Fruit fly (Drosophila melanogaster) whole organism, adult: Measurements from ENCODE around the gene DhpD.

Source experiments
- CG11617 ChIP-seq: fragments of 200-800 bp; sonication (Bioruptor generic); optimal IDR thresholded peaks from 2 replicates; lab custom pipeline; 2017; ENCODE audit warnings: mild to moderate bottlenecking, missing biosample characterization, missing genetic modification reagents, missing genetic modification characterization
- CG12768 ChIP-seq: fragments of 200-800 bp; sonication (Bioruptor generic); optimal IDR thresholded peaks from 2 replicates; lab custom pipeline; 2017; ENCODE audit warnings: missing biosample characterization, missing genetic modification characterization, mild to moderate bottlenecking, moderate library complexity, missing genetic modification reagents
- CG33017 ChIP-seq: fragments of 200-800 bp; sonication (Bioruptor generic); optimal IDR thresholded peaks from 2 replicates; lab custom pipeline; 2018; ENCODE audit warnings: missing biosample characterization, mild to moderate bottlenecking, missing genetic modification characterization, moderate library complexity
- CG5204 ChIP-seq: fragments of 200-800 bp; sonication (Bioruptor generic); optimal IDR thresholded peaks from 2 replicates; lab custom pipeline; 2016; ENCODE audit warnings: missing biosample characterization, missing genetic modification characterization
- CG7045 ChIP-seq: fragments of 200-800 bp; sonication (Bioruptor generic); optimal IDR thresholded peaks from 2 replicates; lab custom pipeline; 2017; ENCODE audit warnings: missing biosample characterization, mild to moderate bottlenecking, missing genetic modification characterization
- CG7101 ChIP-seq: fragments of 200-800 bp; sonication (Bioruptor generic); optimal IDR thresholded peaks from 2 replicates; lab custom pipeline; 2018; ENCODE audit warnings: missing biosample characterization, mild to moderate bottlenecking, missing genetic modification characterization, moderate library complexity
- Clk ChIP-seq: fragments of 200-800 bp; sonication (Bioruptor generic); optimal IDR thresholded peaks from 2 replicates; lab custom pipeline; 2017; ENCODE audit warnings: missing biosample characterization, missing genetic modification characterization
- Crg-1 ChIP-seq: fragments of 200-800 bp; sonication (Bioruptor generic); optimal IDR thresholded peaks from 2 replicates; lab custom pipeline; 2016; ENCODE audit warnings: missing biosample characterization, missing genetic modification characterization
- Mnt ChIP-seq: fragments of 200-800 bp; sonication (Bioruptor generic); optimal IDR thresholded peaks from 2 replicates; lab custom pipeline; 2016; ENCODE audit warnings: missing biosample characterization, mild to moderate bottlenecking, missing genetic modification characterization
- cnc ChIP-seq, 2 experiments: fragments of >200 bp; optimal IDR thresholded peaks; 2 replicates each; lab custom pipeline; 2017
- kay ChIP-seq: fragments of 200-800 bp; sonication (Bioruptor generic); peaks from one replicate; lab custom pipeline; 2016; ENCODE audit warnings: missing biosample characterization, missing genetic modification characterization, borderline replicate concordance
- pad ChIP-seq: fragments of 200-800 bp; sonication (Bioruptor generic); optimal IDR thresholded peaks from 3 replicates; lab custom pipeline; 2017; ENCODE audit warnings: missing biosample characterization, missing genetic modification characterization, mild to moderate bottlenecking, moderate library complexity, missing genetic modification reagents
- tj ChIP-seq: fragments of 200-800 bp; sonication (Bioruptor generic); optimal IDR thresholded peaks from 3 replicates; lab custom pipeline; 2017; ENCODE audit warnings: missing biosample characterization, mild to moderate bottlenecking, missing genetic modification characterization, moderate library complexity

DNA sequence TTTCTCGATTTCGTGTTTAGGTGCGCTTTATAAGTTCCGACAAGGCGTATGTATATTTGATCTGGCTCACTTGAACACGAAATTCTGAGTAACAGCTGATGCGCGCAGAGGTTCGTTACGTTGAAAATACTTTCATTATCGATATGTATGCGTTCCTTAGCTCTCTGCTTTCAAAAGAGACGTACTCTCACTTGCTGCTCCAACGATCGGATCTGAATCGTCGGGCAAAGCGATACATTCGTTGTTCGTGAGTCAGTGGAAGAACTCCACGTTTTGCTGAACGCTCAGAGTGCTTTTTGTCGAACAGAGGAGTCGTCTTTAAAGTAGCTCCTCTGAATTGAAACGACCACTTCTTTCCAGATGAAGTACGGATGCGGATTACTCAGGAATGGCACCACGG, 32.0 kb downstream of the DhpD start, which contains the start of gene beta-Man:
- TF ChIP-seq CG7101 (tag; lab: Kevin White, UChicago) (peak; percentile 21), tj (GFP tag; lab: Kevin White, UChicago) (peak; percentile 20), CG5204 (GFP tag; lab: Kevin White, UChicago) (no peak), Clk (GFP tag; lab: Kevin White, UChicago) (no peak), Mnt (GFP tag; lab: Kevin White, UChicago) (peak; percentile 46), kay (no peak), pad (no peak), CG33017 (no peak), cnc (optimal IDR thresholded peaks at IDR 0.05; lab: Kevin White, UChicago) (no peak), CG7045 (GFP tag; lab: Kevin White, UChicago) (no peak), CG12768 (GFP tag; lab: Kevin White, UChicago) (peak; percentile 8), CG11617 (GFP tag; lab: Kevin White, UChicago) (no peak), Crg-1 (GFP tag; lab: Kevin White, UChicago) (no peak)
